Worm (Caenorhabditis elegans) whole organism, L2 larva: ENCODE results near the gene sup-1.

Source experiments
- C34F6.9 ChIP-seq: fragments of 150-350 bp; optimal IDR thresholded peaks from 2 replicates; lab custom pipeline; 2014; ENCODE audit warnings: missing biosample characterization, missing genetic modification characterization
- F13H6.1 ChIP-seq: sonication (generic microtip); optimal IDR thresholded peaks from 2 replicates; lab custom pipeline; 2016; ENCODE audit warnings: missing genetic modification characterization, missing compliant biosample characterization
- R02D3.7 ChIP-seq: fragments of 150-350 bp; optimal IDR thresholded peaks from 2 replicates; lab custom pipeline; 2014; ENCODE audit warnings: missing biosample characterization, missing genetic modification characterization
- ZK546.5 ChIP-seq: sonication (generic microtip); optimal IDR thresholded peaks from 2 replicates; lab custom pipeline; 2017; ENCODE audit warnings: missing biosample characterization, missing genetic modification characterization
- alr-1 ChIP-seq: fragments of 150-350 bp; optimal IDR thresholded peaks from 2 replicates; lab custom pipeline; 2014; ENCODE audit warnings: missing biosample characterization, missing genetic modification characterization
- aly-2 ChIP-seq: fragments of 150-350 bp; optimal IDR thresholded peaks from 2 replicates; lab custom pipeline; 2014; ENCODE audit warnings: missing biosample characterization, missing genetic modification characterization
- blmp-1 ChIP-seq: sonication (generic microtip); optimal IDR thresholded peaks from 2 replicates; lab custom pipeline; 2017; ENCODE audit warnings: missing genetic modification characterization, mild to moderate bottlenecking, missing compliant biosample characterization, antibody characterized with exemption, moderate library complexity; ENCODE audit not compliant: insufficient read depth
- ceh-16 ChIP-seq: fragments of 150-350 bp; optimal IDR thresholded peaks from 2 replicates; lab custom pipeline; 2014; ENCODE audit warnings: missing biosample characterization, missing genetic modification characterization
- ceh-82 ChIP-seq: fragments of 150-350 bp; optimal IDR thresholded peaks from 2 replicates; lab custom pipeline; 2014; ENCODE audit warnings: missing biosample characterization, missing genetic modification characterization
- crh-2 ChIP-seq: sonication (generic microtip); optimal IDR thresholded peaks from 2 replicates; lab custom pipeline; 2017; ENCODE audit warnings: missing biosample characterization, missing genetic modification characterization
- dmd-4 ChIP-seq: sonication (generic microtip); optimal IDR thresholded peaks from 2 replicates; lab custom pipeline; 2017; ENCODE audit warnings: missing biosample characterization, missing genetic modification characterization
- egl-27 ChIP-seq: sonication (generic microtip); optimal IDR thresholded peaks from 3 replicates; lab custom pipeline; 2017; ENCODE audit warnings: missing biosample characterization, missing genetic modification reagents, missing genetic modification characterization
- elt-3 ChIP-seq: sonication (generic microtip); optimal IDR thresholded peaks from 2 replicates; lab custom pipeline; 2017; ENCODE audit warnings: missing biosample characterization, missing genetic modification characterization
- fos-1 ChIP-seq: fragments of 150-350 bp; optimal IDR thresholded peaks from 2 replicates; lab custom pipeline; 2014; ENCODE audit warnings: missing biosample characterization, missing genetic modification characterization
- lin-11 ChIP-seq: fragments of 150-350 bp; sonication (generic microtip); optimal IDR thresholded peaks from 2 replicates; lab custom pipeline; 2014; ENCODE audit warnings: missing biosample characterization, missing genetic modification characterization, inconsistent platforms, mixed read lengths
- lin-13 ChIP-seq: fragments of 150-350 bp; optimal IDR thresholded peaks from 2 replicates; lab custom pipeline; 2014; ENCODE audit warnings: missing biosample characterization, missing genetic modification reagents, missing genetic modification characterization
- lin-39 ChIP-seq: fragments of 150-350 bp; optimal IDR thresholded peaks from 2 replicates; lab custom pipeline; 2014; ENCODE audit warnings: missing biosample characterization, missing genetic modification reagents, missing genetic modification characterization
- mbf-1 ChIP-seq: sonication (generic microtip); optimal IDR thresholded peaks from 2 replicates; lab custom pipeline; 2017; ENCODE audit warnings: missing biosample characterization, missing genetic modification characterization
- mdl-1 ChIP-seq, 2 experiments: fragments of 150-350 bp in 1 of 2; sonication (generic microtip) in 1 of 2; optimal IDR thresholded peaks; 2 replicates each; lab custom pipeline; 2017; ENCODE audit warnings: missing biosample characterization in 2 of 2, missing genetic modification characterization in 2 of 2
- nhr-10 ChIP-seq: sonication (generic microtip); optimal IDR thresholded peaks from 2 replicates; lab custom pipeline; 2017; ENCODE audit warnings: missing biosample characterization, missing genetic modification characterization
- nhr-11 ChIP-seq: fragments of 150-350 bp; optimal IDR thresholded peaks from 2 replicates; lab custom pipeline; 2014; ENCODE audit warnings: missing biosample characterization, missing genetic modification characterization
- nhr-12 ChIP-seq: fragments of 150-350 bp; optimal IDR thresholded peaks from 2 replicates; lab custom pipeline; 2014; ENCODE audit warnings: missing biosample characterization, missing genetic modification characterization
- nhr-129 ChIP-seq: fragments of 150-350 bp; optimal IDR thresholded peaks from 2 replicates; lab custom pipeline; 2014; ENCODE audit warnings: missing biosample characterization, missing genetic modification characterization
- nhr-237 ChIP-seq: fragments of 150-350 bp; optimal IDR thresholded peaks from 2 replicates; lab custom pipeline; 2014; ENCODE audit warnings: missing biosample characterization, missing genetic modification characterization
- nhr-77 ChIP-seq: fragments of 150-350 bp; optimal IDR thresholded peaks from 2 replicates; lab custom pipeline; 2014; ENCODE audit warnings: missing biosample characterization, missing genetic modification characterization
- peb-1 ChIP-seq: fragments of 150-350 bp; optimal IDR thresholded peaks from 2 replicates; lab custom pipeline; 2014; ENCODE audit warnings: missing biosample characterization, missing genetic modification characterization
- sem-4 ChIP-seq: fragments of 150-350 bp; optimal IDR thresholded peaks from 2 replicates; lab custom pipeline; 2014; ENCODE audit warnings: missing biosample characterization, missing genetic modification reagents, missing genetic modification characterization
- skn-1 ChIP-seq: sonication (generic microtip); optimal IDR thresholded peaks from 2 replicates; lab custom pipeline; 2017; ENCODE audit warnings: missing biosample characterization, missing genetic modification characterization
- sma-9 ChIP-seq, 2 experiments: fragments of 150-350 bp in 1 of 2; sonication (generic microtip) in 1 of 2; optimal IDR thresholded peaks; 2 replicates each; lab custom pipeline; 2014 to 2016; ENCODE audit warnings: missing genetic modification characterization in 2 of 2, mild to moderate bottlenecking in 1 of 2, missing biosample characterization in 1 of 2, missing compliant biosample characterization in 1 of 2, missing genetic modification reagents in 1 of 2, moderate library complexity in 1 of 2
- snpc-4 ChIP-seq: fragments of 150-350 bp; optimal IDR thresholded peaks from 2 replicates; lab custom pipeline; 2014; ENCODE audit warnings: missing biosample characterization, missing genetic modification characterization
- unc-55 ChIP-seq: fragments of 150-350 bp; sonication (generic microtip); optimal IDR thresholded peaks from 3 replicates; lab custom pipeline; 2014; ENCODE audit warnings: missing biosample characterization, missing genetic modification reagents, missing genetic modification characterization
- unc-62 ChIP-seq: fragments of 150-350 bp; optimal IDR thresholded peaks from 2 replicates; lab custom pipeline; 2014; ENCODE audit warnings: missing biosample characterization, missing genetic modification reagents, missing genetic modification characterization
- ztf-1 ChIP-seq: fragments of 200-800 bp; sonication (Bioruptor generic); conservative IDR thresholded peaks from 2 replicates; pipeline ENCODE4 v1.3.6; 2022; ENCODE audit warnings: missing genetic modification characterization, missing compliant biosample characterization
- ztf-11 ChIP-seq: sonication (generic microtip); optimal IDR thresholded peaks from 2 replicates; lab custom pipeline; 2017; ENCODE audit warnings: missing biosample characterization, missing genetic modification characterization
- ztf-4 ChIP-seq: fragments of 150-350 bp; optimal IDR thresholded peaks from 2 replicates; lab custom pipeline; 2014; ENCODE audit warnings: missing biosample characterization, missing genetic modification characterization

sup-1 gene

ce11 chrIII:11737527-11737926 is at the start of gene sup-1:
TSS of gene sup-1 (minus strand) at chrIII:11737627.
- TF ChIP-seq fos-1: no peak
- TF ChIP-seq elt-3: no peak
- TF ChIP-seq nhr-77 (tag; lab: Kevin White, UChicago): no peak
- no peak for TF ChIP-seq lin-39 (tag; lab: Kevin White, UChicago)
- no peak for TF ChIP-seq nhr-129

- TF ChIP-seq crh-2 (no peak), mdl-1 (tag; optimal IDR thresholded peaks at IDR 0.05; lab: Kevin White, UChicago) (no peak), R02D3.7 (tag; lab: Kevin White, UChicago) (no peak), egl-27 (tag; lab: Kevin White, UChicago) (no peak), sem-4 (tag; lab: Kevin White, UChicago) (no peak), nhr-12 (tag; lab: Kevin White, UChicago) (no peak), alr-1 (tag; lab: Kevin White, UChicago) (no peak), ZK546.5 (no peak), unc-62 (GFP tag; lab: Kevin White, UChicago) (no peak), ztf-11 (tag; lab: Kevin White, UChicago) (no peak), snpc-4 (tag; lab: Kevin White, UChicago) (no peak), blmp-1 (tag; lab: Kevin White, UChicago) (no peak), skn-1 (tag; lab: Kevin White, UChicago) (no peak), nhr-10 (tag; lab: Kevin White, UChicago) (no peak), dmd-4 (no peak), lin-13 (GFP tag; lab: Kevin White, UChicago) (no peak), sma-9 (GFP tag; optimal IDR thresholded peaks at IDR 0.05; lab: Kevin White, UChicago) (no peak), sma-9 (tag; optimal IDR thresholded peaks at IDR 0.05; lab: Kevin White, UChicago) (no peak), ztf-1 (GFP tag; lab: Robert Waterston, UW) (no peak)
- TF ChIP-seq, all 48 proteins: peak for 0
Observed at ce11 chrIII:11785961-11786360, 48.5 kb upstream of the sup-1 start, which contains the start of gene tbx-38. TSS of gene tbx-38 (minus strand) at chrIII:11786061.

- TF ChIP-seq peb-1 (no peak), sma-9 (GFP tag; optimal IDR thresholded peaks at IDR 0.05; lab: Kevin White, UChicago) (no peak), sma-9 (tag; optimal IDR thresholded peaks at IDR 0.05; lab: Kevin White, UChicago) (no peak), aly-2 (tag; lab: Kevin White, UChicago) (no peak), alr-1 (tag; lab: Kevin White, UChicago) (no peak), nhr-237 (tag; lab: Kevin White, UChicago) (no peak), ztf-4 (tag; lab: Kevin White, UChicago) (no peak), nhr-129 (no peak), mbf-1 (no peak), nhr-11 (tag; lab: Kevin White, UChicago) (no peak), C34F6.9 (no peak), nhr-12 (tag; lab: Kevin White, UChicago) (no peak), lin-11 (no peak), ceh-82 (tag; lab: Kevin White, UChicago) (no peak), unc-62 (GFP tag; lab: Kevin White, UChicago) (no peak), nhr-10 (tag; lab: Kevin White, UChicago) (no peak), skn-1 (tag; lab: Kevin White, UChicago) (no peak), ceh-16 (tag; lab: Kevin White, UChicago) (no peak), dmd-4 (no peak)
Observed at ce11 chrIII:11781800-11782199, 44.4 kb upstream of the sup-1 start, which contains the start of gene srd-74. TSS of gene srd-74 (plus strand) at chrIII:11782100.

- TF ChIP-seq dmd-4 (no peak), unc-55 (GFP tag; lab: Kevin White, UChicago) (no peak), alr-1 (tag; lab: Kevin White, UChicago) (no peak), F13H6.1 (tag; lab: Kevin White, UChicago) (no peak), ztf-11 (tag; lab: Kevin White, UChicago) (no peak)
Observed at ce11 chrIII:11780183-11780664, 42.8 kb upstream of the sup-1 start, which contains the start of gene C24H11.5. TSS of gene C24H11.5 (plus strand) at chrIII:11780233.

DNA sequence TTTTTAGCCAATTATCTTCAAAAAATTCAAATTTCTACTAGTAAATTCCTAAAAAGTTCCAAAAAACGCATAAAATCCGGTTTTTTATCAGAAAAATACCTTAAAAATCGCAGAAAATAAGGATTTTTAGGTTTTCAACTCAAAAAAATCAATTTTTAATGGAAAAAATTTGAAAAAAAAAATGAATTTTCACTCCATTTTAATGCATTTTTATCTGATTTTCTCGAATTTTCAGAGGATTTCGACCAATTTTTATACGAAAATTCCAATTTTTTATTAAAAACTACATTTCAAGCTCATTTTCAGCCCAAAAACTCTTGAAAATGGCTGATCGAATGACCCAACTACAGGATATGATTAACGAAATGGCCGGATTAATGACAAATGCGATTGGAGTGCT is 39.9 kb upstream of the sup-1 start, which contains the start of gene mdt-21:
TSS of gene mdt-21 (plus strand) at position 301 of the 400 bp plus-strand sequence.
- TF ChIP-seq sma-9 (GFP tag; optimal IDR thresholded peaks at IDR 0.05; lab: Kevin White, UChicago) (no peak), sma-9 (tag; optimal IDR thresholded peaks at IDR 0.05; lab: Kevin White, UChicago) (no peak)
